Worm (Caenorhabditis elegans) whole organism, L1 larva: Measurements from ENCODE around the gene T24B8.3.

Experiments used
- C04F5.9 ChIP-seq: sonication (generic microtip); optimal IDR thresholded peaks from 2 replicates; lab custom pipeline; 2016; ENCODE audit warnings: missing genetic modification characterization, missing compliant biosample characterization
- aha-1 ChIP-seq: fragments of 150-350 bp; optimal IDR thresholded peaks from 2 replicates; lab custom pipeline; 2014; ENCODE audit warnings: missing biosample characterization, missing genetic modification characterization
- alr-1 ChIP-seq: fragments of 200-800 bp; sonication (Bioruptor generic); optimal IDR thresholded peaks from 2 replicates; lab custom pipeline; 2018; ENCODE audit warnings: borderline replicate concordance, mild to moderate bottlenecking, missing genetic modification characterization, missing compliant biosample characterization
- ama-1 ChIP-seq: fragments of 150-350 bp; optimal IDR thresholded peaks from 2 replicates; lab custom pipeline; 2014
- blmp-1 ChIP-seq: fragments of 150-350 bp; optimal IDR thresholded peaks from 2 replicates; lab custom pipeline; 2014; ENCODE audit warnings: missing biosample characterization, missing genetic modification characterization
- ceh-63 ChIP-seq: fragments of 200-800 bp; sonication (Bioruptor generic); optimal IDR thresholded peaks from 2 replicates; lab custom pipeline; 2018; ENCODE audit warnings: mild to moderate bottlenecking, missing genetic modification characterization, missing compliant biosample characterization
- ceh-8 ChIP-seq: fragments of 200-800 bp; sonication (Bioruptor generic); optimal IDR thresholded peaks from 2 replicates; lab custom pipeline; 2018; ENCODE audit warnings: mild to moderate bottlenecking, missing genetic modification characterization, moderate library complexity, missing compliant biosample characterization
- ceh-82 ChIP-seq, 3 experiments: fragments of 150-350 bp in 1 of 3; sonication (generic microtip) in 2 of 3; optimal IDR thresholded peaks; 2 replicates each; lab custom pipeline; 2014 to 2017; ENCODE audit warnings: missing biosample characterization in 3 of 3, missing genetic modification characterization in 3 of 3
- ces-1 ChIP-seq: fragments of 150-350 bp; optimal IDR thresholded peaks from 2 replicates; lab custom pipeline; 2014; ENCODE audit warnings: missing biosample characterization, missing genetic modification reagents, missing genetic modification characterization
- dpl-1 ChIP-seq, 3 experiments: fragments of 150-350 bp in 2 of 3; sonication (generic microtip) in 1 of 3; optimal IDR thresholded peaks; 2 replicates each; lab custom pipeline; 2014 to 2017; ENCODE audit warnings: missing biosample characterization in 3 of 3, missing genetic modification characterization in 3 of 3, missing genetic modification reagents in 3 of 3
- efl-1 ChIP-seq, 4 experiments: fragments of 150-350 bp; optimal IDR thresholded peaks in 3 of 4; peaks in 1 of 4; 1 replicate in 1 of 4; 2 replicates in 3 of 4; lab custom pipeline; 2014; ENCODE audit warnings: missing biosample characterization in 2 of 4, missing genetic modification characterization in 2 of 4, missing genetic modification reagents in 2 of 4
- ets-5 ChIP-seq: fragments of 200-800 bp; sonication (Bioruptor generic); IDR thresholded peaks from 2 replicates; pipeline ENCODE4 v1.3.6; 2022; ENCODE audit warnings: missing genetic modification characterization, missing compliant biosample characterization
- fkh-8 ChIP-seq: sonication (generic microtip); optimal IDR thresholded peaks from 2 replicates; lab custom pipeline; 2016; ENCODE audit warnings: mild to moderate bottlenecking, missing genetic modification characterization, missing compliant biosample characterization
- fos-1 ChIP-seq: fragments of 150-350 bp; optimal IDR thresholded peaks from 2 replicates; lab custom pipeline; 2014; ENCODE audit warnings: missing biosample characterization, missing genetic modification characterization
- hpl-2 ChIP-seq: fragments of 150-350 bp; optimal IDR thresholded peaks from 2 replicates; lab custom pipeline; 2014; ENCODE audit warnings: missing biosample characterization, missing genetic modification reagents, missing genetic modification characterization
- irx-1 ChIP-seq: sonication (generic microtip); optimal IDR thresholded peaks from 2 replicates; lab custom pipeline; 2016; ENCODE audit warnings: missing genetic modification characterization, missing compliant biosample characterization
- isw-1 ChIP-seq: fragments of 200-800 bp; sonication (Bioruptor generic); IDR thresholded peaks from 2 replicates; pipeline ENCODE4 v1.3.6; 2022; ENCODE audit warnings: missing genetic modification characterization, missing compliant biosample characterization
- lin-13 ChIP-seq: fragments of 150-350 bp; optimal IDR thresholded peaks from 2 replicates; lab custom pipeline; 2014; ENCODE audit warnings: missing biosample characterization, missing genetic modification reagents, missing genetic modification characterization
- lin-14 ChIP-seq: fragments of 200-800 bp; sonication (Bioruptor generic); optimal IDR thresholded peaks from 2 replicates; lab custom pipeline; 2018; ENCODE audit warnings: mild to moderate bottlenecking, missing genetic modification characterization, moderate library complexity, missing compliant biosample characterization
- lin-15B ChIP-seq: fragments of 150-350 bp; sonication (generic microtip); optimal IDR thresholded peaks from 3 replicates; lab custom pipeline; 2014; ENCODE audit warnings: missing biosample characterization, missing genetic modification characterization
- lir-3 ChIP-seq: sonication (generic microtip); optimal IDR thresholded peaks from 2 replicates; lab custom pipeline; 2016; ENCODE audit warnings: mild to moderate bottlenecking, missing genetic modification characterization, moderate library complexity, missing compliant biosample characterization; ENCODE audit not compliant: poor library complexity
- lsy-2 ChIP-seq, 2 experiments: fragments of 150-350 bp; optimal IDR thresholded peaks; 2 replicates each; lab custom pipeline; 2014; ENCODE audit warnings: missing biosample characterization in 2 of 2, missing genetic modification characterization in 2 of 2
- nhr-11 ChIP-seq: fragments of 150-350 bp; optimal IDR thresholded peaks from 2 replicates; lab custom pipeline; 2014; ENCODE audit warnings: missing biosample characterization, missing genetic modification characterization
- nhr-19 ChIP-seq: fragments of 200-800 bp; sonication (Bioruptor generic); conservative IDR thresholded peaks from 2 replicates; pipeline ENCODE4 v1.3.6; 2022; ENCODE audit warnings: missing genetic modification characterization, missing compliant biosample characterization
- nhr-20 ChIP-seq: sonication (generic microtip); optimal IDR thresholded peaks from 2 replicates; lab custom pipeline; 2016; ENCODE audit warnings: mild to moderate bottlenecking, missing genetic modification characterization, missing compliant biosample characterization
- nhr-71 ChIP-seq: sonication (generic microtip); optimal IDR thresholded peaks from 2 replicates; lab custom pipeline; 2016; ENCODE audit warnings: mild to moderate bottlenecking, missing genetic modification characterization, moderate library complexity, missing compliant biosample characterization
- nhr-76 ChIP-seq: sonication (generic microtip); optimal IDR thresholded peaks from 2 replicates; lab custom pipeline; 2017; ENCODE audit warnings: missing biosample characterization, missing genetic modification characterization
- nhr-77 ChIP-seq: fragments of 150-350 bp; optimal IDR thresholded peaks from 2 replicates; lab custom pipeline; 2014; ENCODE audit warnings: missing biosample characterization, missing genetic modification characterization
- nhr-85 ChIP-seq: sonication (generic microtip); peaks from one replicate; lab custom pipeline; 2016; ENCODE audit warnings: missing genetic modification characterization, inconsistent platforms, missing compliant biosample characterization
- nhr-90 ChIP-seq: sonication (generic microtip); optimal IDR thresholded peaks from 2 replicates; lab custom pipeline; 2016; ENCODE audit warnings: mild to moderate bottlenecking, missing genetic modification characterization, missing compliant biosample characterization; ENCODE audit not compliant: poor library complexity
- pax-3 ChIP-seq: fragments of 200-800 bp; sonication (Bioruptor generic); optimal IDR thresholded peaks from 2 replicates; lab custom pipeline; 2018; ENCODE audit warnings: mild to moderate bottlenecking, missing genetic modification characterization, moderate library complexity, missing compliant biosample characterization
- pqm-1 ChIP-seq: sonication (generic microtip); optimal IDR thresholded peaks from 3 replicates; lab custom pipeline; 2017; ENCODE audit warnings: missing biosample characterization, missing genetic modification characterization
- skn-1 ChIP-seq: fragments of 150-350 bp; optimal IDR thresholded peaks from 2 replicates; lab custom pipeline; 2014; ENCODE audit warnings: missing biosample characterization, missing genetic modification characterization
- snpc-4 ChIP-seq: fragments of 150-350 bp; optimal IDR thresholded peaks from 2 replicates; lab custom pipeline; 2014; ENCODE audit warnings: missing biosample characterization, missing genetic modification characterization
- snu-23 ChIP-seq: sonication (generic microtip); optimal IDR thresholded peaks from 2 replicates; lab custom pipeline; 2016; ENCODE audit warnings: missing genetic modification characterization, missing compliant biosample characterization
- sox-4 ChIP-seq: sonication (generic microtip); optimal IDR thresholded peaks from 2 replicates; lab custom pipeline; 2016; ENCODE audit warnings: missing genetic modification characterization, missing compliant biosample characterization
- unc-130 ChIP-seq: fragments of 150-350 bp; optimal IDR thresholded peaks from 2 replicates; lab custom pipeline; 2017; ENCODE audit warnings: missing biosample characterization, missing genetic modification characterization, inconsistent platforms
- unc-30 ChIP-seq: sonication (generic microtip); optimal IDR thresholded peaks from 2 replicates; lab custom pipeline; 2017; ENCODE audit warnings: missing biosample characterization, missing genetic modification characterization
- unc-62 ChIP-seq: fragments of 150-350 bp; optimal IDR thresholded peaks from 2 replicates; lab custom pipeline; 2014; ENCODE audit warnings: missing biosample characterization, missing genetic modification reagents, missing genetic modification characterization
- vab-15 ChIP-seq: sonication (generic microtip); optimal IDR thresholded peaks from 2 replicates; lab custom pipeline; 2017; ENCODE audit warnings: missing genotype, mild to moderate bottlenecking, missing genetic modification characterization, missing compliant biosample characterization
- zag-1 ChIP-seq: fragments of 150-350 bp; optimal IDR thresholded peaks from 2 replicates; lab custom pipeline; 2014; ENCODE audit warnings: missing biosample characterization, missing genetic modification characterization
- zip-4 ChIP-seq: fragments of 200-800 bp; sonication (Bioruptor generic); optimal IDR thresholded peaks from 2 replicates; lab custom pipeline; 2018; ENCODE audit warnings: mild to moderate bottlenecking, missing genetic modification characterization, moderate library complexity, missing compliant biosample characterization
- ztf-11 ChIP-seq, 2 experiments: sonication (generic microtip); optimal IDR thresholded peaks; 2 replicates each; lab custom pipeline; 2016 to 2017; ENCODE audit warnings: missing genetic modification characterization in 2 of 2, missing biosample characterization in 1 of 2, missing compliant biosample characterization in 1 of 2

Gene T24B8.3

DNA sequence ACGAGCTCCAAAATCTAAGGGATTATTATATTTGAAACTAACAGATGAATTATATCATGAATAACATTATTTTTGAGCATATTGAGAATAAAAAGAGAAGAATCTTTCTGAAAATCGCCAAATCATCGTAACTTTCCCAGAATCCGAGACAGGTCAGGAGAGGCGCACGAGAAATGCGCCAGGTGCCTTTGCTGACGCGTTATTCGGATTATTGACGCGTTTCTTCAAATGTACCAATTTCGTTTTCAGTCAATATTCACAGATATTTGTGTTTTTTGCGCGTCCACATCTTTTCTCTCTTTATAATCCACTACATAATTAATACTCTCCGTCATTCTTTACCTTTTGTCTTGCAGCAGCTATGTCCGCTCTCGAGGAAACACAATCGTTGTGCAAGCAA lies 38.1 kb upstream of the T24B8.3 start, which contains the start of gene T24H10.1 (continued):
- TF ChIP-seq ceh-82 (tag; optimal IDR thresholded peaks at IDR 0.05; lab: Kevin White, UChicago): peak; percentile 67 to 68 (median 67)
- TF ChIP-seq lin-13 (GFP tag; lab: Kevin White, UChicago): peak; percentile 45
- peak; percentile 61 for TF ChIP-seq isw-1 (GFP tag; lab: Robert Waterston, UW)
- TF ChIP-seq unc-30 (tag; lab: Kevin White, UChicago): no peak
- TF ChIP-seq pax-3 (tag; lab: Kevin White, UChicago): peak; percentile 14
- TF ChIP-seq ama-1 (lab: Kevin White, UChicago): no peak
- peak; percentile 88 for TF ChIP-seq nhr-71 (tag; lab: Kevin White, UChicago)
- no peak for TF ChIP-seq fos-1 (tag; lab: Kevin White, UChicago)
- no peak for TF ChIP-seq aha-1 (tag; lab: Kevin White, UChicago)
- TF ChIP-seq lir-3 (tag; lab: Kevin White, UChicago): peak; percentile 9
- peak; percentile 64 for TF ChIP-seq snpc-4 (tag; lab: Kevin White, UChicago)
- peak; percentile 45 for TF ChIP-seq C04F5.9 (tag; lab: Kevin White, UChicago)
- TF ChIP-seq efl-1 (optimal IDR thresholded peaks at IDR 0.05; lab: Kevin White, UChicago): peak; percentile 71 to 85
- TF ChIP-seq efl-1 (GFP tag; optimal IDR thresholded peaks at IDR 0.05 in 1 of 2; lab: Kevin White, UChicago): peak; percentile 76 to 98
- peak; percentile 17 for TF ChIP-seq hpl-2 (GFP tag; lab: Kevin White, UChicago)
- TF ChIP-seq snu-23: peak; percentile 81
- no peak for TF ChIP-seq alr-1 (tag; lab: Kevin White, UChicago)
- TF ChIP-seq skn-1 (tag; lab: Kevin White, UChicago): peak; percentile 64
- TF ChIP-seq blmp-1 (tag; lab: Kevin White, UChicago): peak; percentile 18
- peak; percentile 80 for TF ChIP-seq nhr-20 (tag; lab: Kevin White, UChicago)
- peak; percentile 10 for TF ChIP-seq lin-15B
- TF ChIP-seq ztf-11 (tag; optimal IDR thresholded peaks at IDR 0.05; lab: Kevin White, UChicago): peak in 1 of 2 experiments; percentile 47
- TF ChIP-seq fkh-8 (tag; lab: Kevin White, UChicago): peak; percentile 23
- TF ChIP-seq ceh-63 (GFP tag; lab: Kevin White, UChicago): no peak
- TF ChIP-seq nhr-77 (tag; lab: Kevin White, UChicago): peak; percentile 62
- TF ChIP-seq zag-1 (tag; lab: Kevin White, UChicago): no peak
- TF ChIP-seq nhr-85 (tag; lab: Kevin White, UChicago): peak; percentile 82
- no peak for TF ChIP-seq unc-62 (GFP tag; lab: Kevin White, UChicago)
- peak; percentile 81 for TF ChIP-seq nhr-90 (tag; lab: Kevin White, UChicago)
- TF ChIP-seq nhr-19 (GFP tag; lab: Robert Waterston, UW): peak; percentile 80
- peak; percentile 38 for TF ChIP-seq ceh-8 (GFP tag; lab: Kevin White, UChicago)
- TF ChIP-seq irx-1: peak; percentile 75
- TF ChIP-seq lin-14 (GFP tag; lab: Kevin White, UChicago): peak; percentile 72
- TF ChIP-seq sox-4 (tag; lab: Kevin White, UChicago): peak; percentile 20
- no peak for TF ChIP-seq ets-5
- no peak for TF ChIP-seq pqm-1 (tag; lab: Kevin White, UChicago)
- TF ChIP-seq nhr-11 (tag; lab: Kevin White, UChicago): no peak
- TF ChIP-seq nhr-76 (tag; lab: Kevin White, UChicago): no peak
- peak; percentile 8 for TF ChIP-seq zip-4 (GFP tag; lab: Kevin White, UChicago)
- no peak for TF ChIP-seq ces-1 (GFP tag; lab: Kevin White, UChicago)
- peak; percentile 80 for TF ChIP-seq lsy-2 (tag; optimal IDR thresholded peaks at IDR 0.05; lab: Kevin White, UChicago)
- TF ChIP-seq dpl-1 (GFP tag; optimal IDR thresholded peaks at IDR 0.05; lab: Kevin White, UChicago): peak; percentile 71 to 82 (median 81)
- TF ChIP-seq unc-130 (tag; lab: Kevin White, UChicago): peak; percentile 12
- no peak for TF ChIP-seq vab-15 (tag; lab: Kevin White, UChicago)
